Fruit fly (Drosophila melanogaster): ENCODE results near the gene CG9109.

The CG9109 gene

dm6 chr2L:5986094-5986493, 48.1 kb downstream of the CG9109 start, which contains the start of gene ifc (continued):
- peak; percentile 69 for TF ChIP-seq grau (tag; optimal IDR thresholded peaks at IDR 0.05)
- TF ChIP-seq CG6175 (GFP tag; IDR thresholded peaks at IDR 0.05) = no peak
- no peak for TF ChIP-seq CG11696 (GFP tag; IDR thresholded peaks at IDR 0.05)
- TF ChIP-seq CG17385 (GFP tag; optimal IDR thresholded peaks at IDR 0.05) = peak; percentile 35
- TF ChIP-seq CG12104 (GFP tag; optimal IDR thresholded peaks at IDR 0.05) = peak; percentile 8
- TF ChIP-seq NC2α (GFP tag; optimal IDR thresholded peaks at IDR 0.05) = no peak
- TF ChIP-seq ac (GFP tag; optimal IDR thresholded peaks at IDR 0.05) = no peak
- TF ChIP-seq PHDP (tag; optimal IDR thresholded peaks at IDR 0.05) = peak; percentile 44
- no peak for TF ChIP-seq ro (GFP tag; IDR thresholded peaks at IDR 0.05)
- peak; percentile 78 for TF ChIP-seq zfh2 (GFP tag; optimal IDR thresholded peaks at IDR 0.05)
- peak; percentile 33 for TF ChIP-seq CG4820 (GFP tag; optimal IDR thresholded peaks at IDR 0.05)
- TF ChIP-seq Scr (GFP tag; IDR thresholded peaks at IDR 0.05; ENCODE audit: partially characterized antibody) = no peak
- TF ChIP-seq amos (GFP tag; IDR thresholded peaks at IDR 0.05; ENCODE audit: partially characterized antibody) = no peak
- peak; percentile 37 for TF ChIP-seq CG1647 (GFP tag; optimal IDR thresholded peaks at IDR 0.05)
- TF ChIP-seq CG3407 (GFP tag; optimal IDR thresholded peaks at IDR 0.05) = no peak
- TF ChIP-seq prd (optimal IDR thresholded peaks at IDR 0.05) = no peak
- TF ChIP-seq prd (GFP tag; IDR thresholded peaks at IDR 0.05) = no peak
- TF ChIP-seq nau (GFP tag; optimal IDR thresholded peaks at IDR 0.05) = no peak
- peak; percentile 49 for TF ChIP-seq bab2 (GFP tag; optimal IDR thresholded peaks at IDR 0.05)
- no peak for TF ChIP-seq tup (GFP tag; optimal IDR thresholded peaks at IDR 0.05)
- TF ChIP-seq CG14710 (tag; optimal IDR thresholded peaks at IDR 0.05) = peak; percentile 81
- TF ChIP-seq ci (GFP tag; IDR thresholded peaks at IDR 0.05) = no peak
- TF ChIP-seq bcd (GFP tag; optimal IDR thresholded peaks at IDR 0.05) = peak; percentile 87
- TF ChIP-seq fd3F (GFP tag; optimal IDR thresholded peaks at IDR 0.05) = peak; percentile 22
- TF ChIP-seq Elba2 (GFP tag; optimal IDR thresholded peaks at IDR 0.05) = peak; percentile 52
- TF ChIP-seq CG4404 (GFP tag; IDR thresholded peaks at IDR 0.05) = no peak
- TF ChIP-seq CG2202 (tag; optimal IDR thresholded peaks at IDR 0.05) = no peak
- TF ChIP-seq Hmr (GFP tag; optimal IDR thresholded peaks at IDR 0.05) = peak; percentile 73
- TF ChIP-seq CG6765 (GFP tag; optimal IDR thresholded peaks at IDR 0.05) = no peak
- TF ChIP-seq NC2β (GFP tag; optimal IDR thresholded peaks at IDR 0.05) = peak; percentile 55
- no peak for TF ChIP-seq CG32772 (GFP tag; IDR thresholded peaks at IDR 0.05)
- peak; percentile 50 for TF ChIP-seq Max (GFP tag; optimal IDR thresholded peaks at IDR 0.05)
- peak; percentile 27 for TF ChIP-seq fd96Cb (tag; optimal IDR thresholded peaks at IDR 0.05)
- TF ChIP-seq CG11456 (GFP tag; IDR thresholded peaks at IDR 0.05) = no peak
- peak; percentile 57 for TF ChIP-seq Chrac-16 (GFP tag; optimal IDR thresholded peaks at IDR 0.05)
- TF ChIP-seq dmrt11E (tag; optimal IDR thresholded peaks at IDR 0.05) = peak; percentile 32
- TF ChIP-seq Tbp (GFP tag; optimal IDR thresholded peaks at IDR 0.05) = no peak
- peak; percentile 60 for TF ChIP-seq CG13424 (tag; optimal IDR thresholded peaks at IDR 0.05)
- TF ChIP-seq crc (GFP tag; optimal IDR thresholded peaks at IDR 0.05) = peak; percentile 1
- peak; percentile 36 for TF ChIP-seq CG4282 (GFP tag; optimal IDR thresholded peaks at IDR 0.05)
- TF ChIP-seq kni (GFP tag; optimal IDR thresholded peaks at IDR 0.05) = no peak
- no peak for TF ChIP-seq CG10366 (GFP tag; IDR thresholded peaks at IDR 0.05)
- peak; percentile 94 for TF ChIP-seq Med (GFP tag)
- peak; percentile 23 for TF ChIP-seq ash1 (GFP tag; optimal IDR thresholded peaks at IDR 0.05)
- no peak for TF ChIP-seq CG3847 (GFP tag; IDR thresholded peaks at IDR 0.05)
- peak in 1 of 2 experiments; percentile 55 for TF ChIP-seq crp (GFP tag; optimal IDR thresholded peaks at IDR 0.05)
- TF ChIP-seq Hr78 (GFP tag; optimal IDR thresholded peaks at IDR 0.05) = peak in 1 of 2 experiments; percentile 59
- peak; percentile 13 for TF ChIP-seq CG31365 (tag; optimal IDR thresholded peaks at IDR 0.05)
- TF ChIP-seq BtbVII (GFP tag; optimal IDR thresholded peaks at IDR 0.05) = no peak
- peak; percentile 40 for TF ChIP-seq bigmax (GFP tag; optimal IDR thresholded peaks at IDR 0.05)
- no peak for TF ChIP-seq CG11504 (tag; optimal IDR thresholded peaks at IDR 0.05)
